Fruit fly (Drosophila melanogaster) whole organism, embryonic: ENCODE data around the gene parvin.
A peak's percentile ranks its signal among the peaks of the same experiment; 100 is the strongest.

ENCODE experiments used
- ATbp ChIP-seq: fragments of 200-800 bp; sonication (Bioruptor generic); optimal IDR thresholded peaks from 2 replicates; lab custom pipeline; 2017; ENCODE audit warnings: missing biosample characterization, mild to moderate bottlenecking, missing genetic modification characterization, missing genetic modification reagents
- CG10267 ChIP-seq: fragments of 200-800 bp; sonication (Bioruptor generic); optimal IDR thresholded peaks from 2 replicates; lab custom pipeline; 2018; ENCODE audit warnings: missing biosample characterization, mild to moderate bottlenecking, missing genetic modification characterization, moderate library complexity
- CG10959 ChIP-seq: fragments of 200-800 bp; sonication (Bioruptor generic); IDR thresholded peaks from 2 replicates; pipeline ENCODE4 v1.3.6; 2022; ENCODE audit warnings: missing biosample characterization, missing genetic modification characterization
- CG10979 ChIP-seq: fragments of 200-800 bp; sonication (Bioruptor generic); optimal IDR thresholded peaks from 2 replicates; lab custom pipeline; 2018; ENCODE audit warnings: missing biosample characterization, mild to moderate bottlenecking, missing genetic modification characterization, moderate library complexity
- CG13424 ChIP-seq: fragments of 200-800 bp; sonication (Bioruptor generic); optimal IDR thresholded peaks from 2 replicates; lab custom pipeline; 2019; ENCODE audit warnings: missing biosample characterization, mild to moderate bottlenecking, missing genetic modification characterization, moderate library complexity
- CG13775 ChIP-seq: fragments of 200-800 bp; sonication (Bioruptor generic); optimal IDR thresholded peaks from 3 replicates; lab custom pipeline; 2017; ENCODE audit warnings: missing biosample characterization, mild to moderate bottlenecking, missing genetic modification characterization
- CG14965 ChIP-seq: fragments of 200-800 bp; sonication (Bioruptor generic); optimal IDR thresholded peaks from 2 replicates; lab custom pipeline; 2016; ENCODE audit warnings: missing biosample characterization, missing genetic modification characterization, borderline replicate concordance
- CG15479 ChIP-seq: fragments of 200-800 bp; sonication (Bioruptor generic); optimal IDR thresholded peaks from 3 replicates; lab custom pipeline; 2019; ENCODE audit warnings: missing biosample characterization, mild to moderate bottlenecking, missing genetic modification characterization, moderate library complexity
- CG15601 ChIP-seq: fragments of 200-800 bp; sonication (Bioruptor generic); optimal IDR thresholded peaks from 3 replicates; lab custom pipeline; 2019; ENCODE audit warnings: missing biosample characterization, mild to moderate bottlenecking, missing genetic modification characterization, moderate library complexity
- CG15696 ChIP-seq: fragments of 200-800 bp; sonication (Bioruptor generic); optimal IDR thresholded peaks from 2 replicates; lab custom pipeline; 2019; ENCODE audit warnings: missing biosample characterization, mild to moderate bottlenecking, missing genetic modification characterization, moderate library complexity
- CG16815 ChIP-seq: fragments of 200-800 bp; sonication (Bioruptor generic); optimal IDR thresholded peaks from 3 replicates; lab custom pipeline; 2017; ENCODE audit warnings: missing biosample characterization, mild to moderate bottlenecking, missing genetic modification characterization
- CG17361 ChIP-seq: fragments of 200-800 bp; sonication (Bioruptor generic); IDR thresholded peaks from 3 replicates; pipeline ENCODE4 v1.3.6; 2022; ENCODE audit warnings: missing biosample characterization, missing genetic modification characterization
- CG17829 ChIP-seq: fragments of 200-800 bp; optimal IDR thresholded peaks from 2 replicates; lab custom pipeline; 2019; ENCODE audit warnings: missing biosample characterization, mild to moderate bottlenecking, missing genetic modification characterization, moderate library complexity
- CG18262 ChIP-seq: fragments of 200-800 bp; optimal IDR thresholded peaks from 3 replicates; lab custom pipeline; 2019; ENCODE audit warnings: missing biosample characterization, mild to moderate bottlenecking, missing genetic modification characterization, moderate library complexity
- CG18599 ChIP-seq: fragments of 200-800 bp; sonication (Bioruptor generic); optimal IDR thresholded peaks from 3 replicates; lab custom pipeline; 2017; ENCODE audit warnings: missing biosample characterization, missing genetic modification characterization, mild to moderate bottlenecking, moderate library complexity, missing genetic modification reagents
- CG2712 ChIP-seq: fragments of 200-800 bp; optimal IDR thresholded peaks from 3 replicates; lab custom pipeline; 2019; ENCODE audit warnings: missing biosample characterization, mild to moderate bottlenecking, missing genetic modification characterization, moderate library complexity
- CG3065 ChIP-seq: fragments of 200-800 bp; sonication (Bioruptor generic); optimal IDR thresholded peaks from 2 replicates; lab custom pipeline; 2016; ENCODE audit warnings: missing biosample characterization, missing genetic modification characterization
- CG31224 ChIP-seq: fragments of 200-800 bp; sonication (Bioruptor generic); IDR thresholded peaks from 2 replicates; pipeline ENCODE4 v1.3.6; 2022; ENCODE audit warnings: missing biosample characterization, missing genetic modification characterization
- CG31441 ChIP-seq: fragments of 200-800 bp; sonication (Bioruptor generic); IDR thresholded peaks from 2 replicates; pipeline ENCODE4 v1.3.6; 2022; ENCODE audit warnings: missing biosample characterization, missing genetic modification characterization
- CG4404 ChIP-seq: fragments of 200-800 bp; sonication (Bioruptor generic); IDR thresholded peaks from 2 replicates; pipeline ENCODE4 v1.3.6; 2022; ENCODE audit warnings: missing biosample characterization, missing genetic modification characterization
- CG4820 ChIP-seq: fragments of 200-800 bp; sonication (Bioruptor generic); optimal IDR thresholded peaks from 3 replicates; lab custom pipeline; 2016; ENCODE audit warnings: missing biosample characterization, missing genetic modification characterization
- CG6689 ChIP-seq: fragments of 200-800 bp; sonication (Bioruptor generic); IDR thresholded peaks from 2 replicates; pipeline ENCODE4 v1.3.6; 2022; ENCODE audit warnings: missing biosample characterization, missing genetic modification characterization
- CG9727 ChIP-seq: fragments of 200-800 bp; sonication (Bioruptor generic); optimal IDR thresholded peaks from 3 replicates; lab custom pipeline; 2017; ENCODE audit warnings: missing biosample characterization, mild to moderate bottlenecking, missing genetic modification characterization
- D19A ChIP-seq: fragments of 200-800 bp; optimal IDR thresholded peaks from 3 replicates; lab custom pipeline; 2019; ENCODE audit warnings: missing biosample characterization, mild to moderate bottlenecking, missing genetic modification characterization, moderate library complexity
- ERR ChIP-seq: fragments of 200-800 bp; sonication (Bioruptor generic); optimal IDR thresholded peaks from 2 replicates; lab custom pipeline; 2016; ENCODE audit warnings: missing biosample characterization, missing genetic modification characterization
- Ets65A ChIP-seq: fragments of 200-800 bp; sonication (Bioruptor generic); peaks from one replicate; lab custom pipeline; 2016; ENCODE audit warnings: missing biosample characterization, missing genetic modification characterization
- HLH4C ChIP-seq: fragments of 200-800 bp; sonication (Bioruptor generic); IDR thresholded peaks from 3 replicates; pipeline ENCODE4 v1.3.6; 2022; ENCODE audit warnings: missing biosample characterization, missing genetic modification characterization; ENCODE audit not compliant: partially characterized antibody
- Lhr ChIP-seq: fragments of 200-800 bp; sonication (Bioruptor generic); optimal IDR thresholded peaks from 3 replicates; lab custom pipeline; 2017; ENCODE audit warnings: mild to moderate bottlenecking, missing biosample characterization, missing genetic modification reagents, missing genetic modification characterization
- Xrp1 ChIP-seq: fragments of 200-800 bp; sonication (Bioruptor generic); IDR thresholded peaks from 2 replicates; pipeline ENCODE4 v1.3.6; 2022; ENCODE audit warnings: missing biosample characterization, missing genetic modification characterization
- ap ChIP-seq: fragments of 200-800 bp; sonication (Bioruptor generic); IDR thresholded peaks from 2 replicates; pipeline ENCODE4 v1.3.6; 2022; ENCODE audit warnings: missing biosample characterization, missing genetic modification characterization
- crp ChIP-seq, 2 experiments: fragments of 200-800 bp; sonication (Bioruptor generic); optimal IDR thresholded peaks; 2 replicates in 1 of 2; 3 replicates in 1 of 2; lab custom pipeline; 2017; ENCODE audit warnings: missing biosample characterization in 2 of 2, missing genetic modification characterization in 2 of 2, mild to moderate bottlenecking in 1 of 2, moderate library complexity in 1 of 2
- dmrt11E ChIP-seq: fragments of 200-800 bp; sonication (Bioruptor generic); optimal IDR thresholded peaks from 3 replicates; lab custom pipeline; 2018; ENCODE audit warnings: missing biosample characterization, mild to moderate bottlenecking, missing genetic modification characterization, moderate library complexity
- gsb-n ChIP-seq: fragments of 200-800 bp; sonication (Bioruptor generic); optimal IDR thresholded peaks from 3 replicates; lab custom pipeline; 2018; ENCODE audit warnings: missing biosample characterization, mild to moderate bottlenecking, missing genetic modification characterization
- kah ChIP-seq: fragments of 200-800 bp; sonication (Bioruptor generic); optimal IDR thresholded peaks from 2 replicates; lab custom pipeline; 2018; ENCODE audit warnings: missing biosample characterization, mild to moderate bottlenecking, missing genetic modification characterization
- ken ChIP-seq: fragments of 200-800 bp; sonication (Bioruptor generic); IDR thresholded peaks from 3 replicates; pipeline ENCODE4 v1.3.6; 2022; ENCODE audit warnings: missing biosample characterization, missing genetic modification characterization
- kni ChIP-seq: fragments of 200-800 bp; sonication (Bioruptor generic); optimal IDR thresholded peaks from 3 replicates; lab custom pipeline; 2017; ENCODE audit warnings: mild to moderate bottlenecking, missing biosample characterization, missing genetic modification reagents, missing genetic modification characterization
- lola ChIP-seq, 3 experiments: fragments of >200 bp in 2 of 3; fragments of 200-800 bp in 1 of 3; sonication (Bioruptor generic) in 1 of 3; optimal IDR thresholded peaks; 2 replicates each; lab custom pipeline; 2017 to 2019; ENCODE audit warnings: missing biosample characterization in 3 of 3, missing genetic modification characterization in 3 of 3, mild to moderate bottlenecking in 1 of 3, moderate library complexity in 1 of 3
- lov ChIP-seq, 2 experiments: fragments of 200-800 bp in 1 of 2; fragments of >200 bp in 1 of 2; sonication (Bioruptor generic) in 1 of 2; IDR thresholded peaks in 1 of 2; optimal IDR thresholded peaks in 1 of 2; 2 replicates in 1 of 2; 3 replicates in 1 of 2; pipeline versions ENCODE4 v1.3.6 to Lab custom; 2017 to 2022; ENCODE audit warnings: missing biosample characterization in 1 of 2, missing genetic modification characterization in 1 of 2
- nmo ChIP-seq: fragments of 200-800 bp; sonication (Bioruptor generic); optimal IDR thresholded peaks from 2 replicates; lab custom pipeline; 2018; ENCODE audit warnings: missing biosample characterization, mild to moderate bottlenecking, missing genetic modification characterization, moderate library complexity
- prd ChIP-seq, 3 experiments: fragments of >200 bp in 2 of 3; fragments of 200-800 bp in 1 of 3; sonication (Bioruptor generic) in 1 of 3; optimal IDR thresholded peaks in 2 of 3; IDR thresholded peaks in 1 of 3; 2 replicates in 2 of 3; 3 replicates in 1 of 3; pipeline versions ENCODE4 v1.3.6 to Lab custom; 2017 to 2022; ENCODE audit warnings: missing biosample characterization in 1 of 3, missing genetic modification characterization in 1 of 3
- pros ChIP-seq: fragments of 200-800 bp; sonication (Bioruptor generic); optimal IDR thresholded peaks from 3 replicates; lab custom pipeline; 2019; ENCODE audit warnings: missing biosample characterization, mild to moderate bottlenecking, missing genetic modification characterization, moderate library complexity
- scrt ChIP-seq: fragments of 200-800 bp; sonication (Bioruptor generic); optimal IDR thresholded peaks from 2 replicates; lab custom pipeline; 2018; ENCODE audit warnings: missing biosample characterization, mild to moderate bottlenecking, missing genetic modification characterization, moderate library complexity
- sqz ChIP-seq: fragments of 200-800 bp; sonication (Bioruptor generic); optimal IDR thresholded peaks from 3 replicates; lab custom pipeline; 2018; ENCODE audit warnings: missing biosample characterization, mild to moderate bottlenecking, missing genetic modification characterization
- trem ChIP-seq: fragments of 200-800 bp; optimal IDR thresholded peaks from 3 replicates; lab custom pipeline; 2019; ENCODE audit warnings: missing biosample characterization, mild to moderate bottlenecking, missing genetic modification characterization, moderate library complexity
- zen2 ChIP-seq: fragments of 200-800 bp; sonication (Bioruptor generic); IDR thresholded peaks from 3 replicates; pipeline ENCODE4 v1.3.6; 2022; ENCODE audit warnings: missing biosample characterization, missing genetic modification characterization; ENCODE audit not compliant: partially characterized antibody
- zf30C ChIP-seq: fragments of 200-800 bp; sonication (Bioruptor generic); optimal IDR thresholded peaks from 3 replicates; lab custom pipeline; 2018; ENCODE audit warnings: missing biosample characterization, mild to moderate bottlenecking, missing genetic modification characterization

The parvin gene

DNA sequence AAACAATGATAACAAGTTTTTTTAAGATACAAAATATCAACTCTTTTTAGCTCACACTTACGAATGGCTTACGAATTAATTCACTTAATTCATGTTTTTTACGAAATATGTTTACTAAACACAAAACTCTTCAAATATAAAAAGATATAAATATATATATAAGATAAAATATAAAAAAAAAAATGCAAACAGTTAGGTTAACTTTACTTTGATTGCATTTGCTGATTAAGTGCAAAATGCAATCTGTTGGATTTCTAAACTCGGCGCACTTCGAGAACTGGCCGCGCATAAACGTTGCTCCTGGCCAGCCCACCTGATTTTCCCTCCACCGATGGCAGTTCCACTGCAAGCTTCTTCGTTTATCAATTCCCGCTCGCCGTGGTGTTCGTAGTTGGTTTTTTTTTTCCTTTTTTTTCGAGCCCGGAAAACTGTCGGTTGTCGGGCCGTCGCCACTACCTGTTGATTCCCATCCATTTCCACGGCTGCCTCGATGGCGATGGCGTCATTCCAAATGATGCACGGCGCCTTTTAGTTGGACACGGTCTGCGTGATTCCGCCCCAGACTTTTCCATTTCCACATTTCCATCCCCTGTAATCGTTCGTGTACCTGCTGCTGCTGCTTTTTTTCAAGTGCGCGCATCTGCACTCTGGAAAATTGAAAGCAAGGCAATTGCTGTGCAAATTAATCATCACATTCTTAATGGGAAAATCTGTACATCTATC lies 19.8 kb downstream of the parvin start:
- TF ChIP-seq Lhr (GFP tag; lab: Kevin White, UChicago) (no peak), Xrp1 (GFP tag; lab: Robert Waterston, UW) (peak; percentile 23; the same call in 1 of the 2 replicates), CG4404 (0 out of 2 replicates have a peak, but pooled peaks have one; percentile 40), dmrt11E (peak; percentile 35), CG18262 (tag; lab: Kevin White, UChicago) (peak; percentile 34), sqz (GFP tag; lab: Kevin White, UChicago) (peak; percentile 62), zf30C (peak; percentile 51), HLH4C (GFP tag; lab: Robert Waterston, UW) (no peak), CG9727 (GFP tag; lab: Kevin White, UChicago) (peak; percentile 11), CG2712 (tag; lab: Kevin White, UChicago) (peak; percentile 39), CG14965 (GFP tag; lab: Kevin White, UChicago) (no peak), CG31441 (GFP tag; lab: Robert Waterston, UW) (0 out of 2 replicates have a peak, but pooled peaks have one; percentile 16), scrt (GFP tag; lab: Kevin White, UChicago) (peak; percentile 19), CG18599 (GFP tag; lab: Kevin White, UChicago) (no peak), CG13424 (tag; lab: Kevin White, UChicago) (peak; percentile 1), CG17829 (tag; lab: Kevin White, UChicago) (peak; percentile 37), CG4820 (GFP tag; lab: Kevin White, UChicago) (peak; percentile 97), nmo (no peak), ATbp (GFP tag; lab: Kevin White, UChicago) (no peak), crp (GFP tag; optimal IDR thresholded peaks at IDR 0.05; lab: Kevin White, UChicago) (no peak), CG3065 (GFP tag; lab: Kevin White, UChicago) (no peak), kah (GFP tag; lab: Kevin White, UChicago) (peak; percentile 88), Ets65A (GFP tag; lab: Kevin White, UChicago) (peak; percentile 23), kni (GFP tag; lab: Kevin White, UChicago) (peak; percentile 8), CG10267 (tag; lab: Kevin White, UChicago) (peak; percentile 41), CG15696 (tag; lab: Kevin White, UChicago) (peak; percentile 80), trem (tag; lab: Kevin White, UChicago) (peak; percentile 22), CG31224 (GFP tag; lab: Robert Waterston, UW) (no peak), lola (GFP tag; optimal IDR thresholded peaks at IDR 0.05; lab: Kevin White, UChicago) (peak in 1 of 3 experiments; percentile 7), ap (no peak), prd (optimal IDR thresholded peaks at IDR 0.05; lab: Kevin White, UChicago) (no peak), prd (GFP tag; IDR thresholded peaks at IDR 0.05; lab: Robert Waterston, UW) (peak; percentile 26; the same call in 1 of the 3 replicates), CG6689 (peak; percentile 25; the same call in 1 of the 2 replicates), gsb-n (tag; lab: Kevin White, UChicago) (peak; percentile 13), lov (optimal IDR thresholded peaks at IDR 0.05; lab: Kevin White, UChicago) (no peak), lov (GFP tag; IDR thresholded peaks at IDR 0.05; lab: Robert Waterston, UW) (0 out of 3 replicates have a peak, but pooled peaks have one; percentile 17), zen2 (no peak), D19A (tag; lab: Kevin White, UChicago) (peak; percentile 17), CG10979 (tag; lab: Kevin White, UChicago) (peak; percentile 62), ERR (GFP tag; lab: Kevin White, UChicago) (no peak), CG15479 (GFP tag; lab: Kevin White, UChicago) (peak; percentile 88), ken (GFP tag; lab: Robert Waterston, UW) (0 out of 3 replicates have a peak, but pooled peaks have one; percentile 10), CG15601 (tag; lab: Kevin White, UChicago) (no peak), CG13775 (peak; percentile 15), CG17361 (GFP tag; lab: Robert Waterston, UW) (peak; percentile 56; the same call in 2 of the 3 replicates), CG10959 (GFP tag; lab: Robert Waterston, UW) (no peak), CG16815 (GFP tag; lab: Kevin White, UChicago) (no peak), pros (GFP tag; lab: Kevin White, UChicago) (peak; percentile 45)
